Worm (Caenorhabditis elegans): ENCODE results near the gene F35F11.2.
A peak's percentile ranks its signal among the peaks of the same experiment; 100 is the strongest.

Gene F35F11.2

ce11 chrIV:4085022-4085421 is 44.9 kb downstream of the F35F11.2 start:
- TF ChIP-seq lsy-2 (tag; optimal IDR thresholded peaks at IDR 0.05) (no peak), sptf-1 (tag; optimal IDR thresholded peaks at IDR 0.05) (no peak), ceh-43 (GFP tag; optimal IDR thresholded peaks at IDR 0.05) (no peak), ztf-11 (tag; optimal IDR thresholded peaks at IDR 0.05) (no peak), snpc-4 (tag; optimal IDR thresholded peaks at IDR 0.05) (no peak), ham-2 (GFP tag; optimal IDR thresholded peaks at IDR 0.05) (no peak), elt-3 (tag; optimal IDR thresholded peaks at IDR 0.05) (no peak), mab-5 (tag; optimal IDR thresholded peaks at IDR 0.05) (no peak)

- TF ChIP-seq unc-62 (GFP tag; optimal IDR thresholded peaks at IDR 0.05) (no peak), ces-1 (GFP tag; optimal IDR thresholded peaks at IDR 0.05) (peak; percentile 13), lsy-2 (tag; optimal IDR thresholded peaks at IDR 0.05) (peak; percentile 9)
Observed at ce11 chrIV:4085787-4086262, 45.7 kb downstream of the F35F11.2 start, which contains the start of gene C35B1.2. Gene C35B1.2, plus strand, starts transcription at chrIV:4086212.

Measured in whole organism, mixed stage, embryonic.